Fruit fly (Drosophila melanogaster): Measurements from ENCODE around the gene Dscam4.

dm6 chr3L:8197779-8198279 is 40.6 kb upstream of the Dscam4 start, which contains the start of the genes UbcE2M and Dhps:
- TF ChIP-seq CG17802 (tag; optimal IDR thresholded peaks at IDR 0.05) (peak; percentile 16), Max (GFP tag; optimal IDR thresholded peaks at IDR 0.05) (peak; percentile 73), tup (GFP tag; optimal IDR thresholded peaks at IDR 0.05) (peak; percentile 2), rib (GFP tag; IDR thresholded peaks at IDR 0.05) (no peak)
